Fruit fly (Drosophila melanogaster): ENCODE results near the gene CG1785.

DNA sequence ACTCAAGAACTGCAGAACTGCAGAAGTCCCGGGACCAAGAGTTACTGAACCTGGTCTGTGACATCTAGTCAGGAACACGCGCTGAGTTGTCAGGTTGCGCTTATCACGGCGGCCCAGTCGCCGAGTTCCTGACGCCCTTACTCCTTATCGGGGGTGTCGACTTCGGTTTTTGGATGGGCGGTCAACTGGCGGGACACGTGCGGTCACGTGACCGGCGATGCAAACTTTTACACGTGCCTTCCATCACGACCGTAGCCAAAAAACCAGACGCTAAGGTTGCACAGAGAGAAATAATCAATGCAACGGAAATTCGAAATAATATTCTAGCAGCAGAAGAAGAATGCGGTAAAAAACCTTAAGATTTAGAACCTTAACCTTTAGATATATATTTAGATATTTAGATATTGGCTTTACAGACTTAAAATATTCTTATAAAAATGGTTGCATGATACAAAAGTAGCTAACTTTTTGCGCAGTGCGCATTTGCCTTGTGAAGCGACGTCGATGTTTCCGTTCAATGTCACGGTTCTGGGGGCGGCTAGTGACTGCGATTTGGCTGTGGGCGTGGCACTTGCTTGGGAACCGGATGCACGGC is 8.8 kb downstream of the CG1785 start:
- TF ChIP-seq h (optimal IDR thresholded peaks at IDR 0.05): no peak
- TF ChIP-seq psq (optimal IDR thresholded peaks at IDR 0.05): no peak
- TF ChIP-seq Sin3A (optimal IDR thresholded peaks at IDR 0.05): no peak
- TF ChIP-seq ttk (optimal IDR thresholded peaks at IDR 0.05): no peak
- TF ChIP-seq Myc (optimal IDR thresholded peaks at IDR 0.05): no peak
- TF ChIP-seq insv (optimal IDR thresholded peaks at IDR 0.05): no peak

Data from Kc167 (cell line).